Worm (Caenorhabditis elegans) whole organism, L3 larva: Measurements from ENCODE around the gene C08B6.2.

Source experiments
- ama-1 ChIP-seq: fragments of 150-350 bp; optimal IDR thresholded peaks from 2 replicates; lab custom pipeline; 2018
- elt-1 ChIP-seq: fragments of 150-350 bp; optimal IDR thresholded peaks from 2 replicates; lab custom pipeline; 2014; ENCODE audit warnings: missing biosample characterization, missing genetic modification characterization
- elt-2 ChIP-seq: sonication (generic microtip); optimal IDR thresholded peaks from 2 replicates; lab custom pipeline; 2016; ENCODE audit warnings: missing genetic modification reagents, mild to moderate bottlenecking, missing genetic modification characterization, missing compliant biosample characterization
- fkh-10 ChIP-seq: sonication (generic microtip); optimal IDR thresholded peaks from 2 replicates; lab custom pipeline; 2017; ENCODE audit warnings: missing biosample characterization, missing genetic modification reagents, missing genetic modification characterization
- fos-1 ChIP-seq: fragments of 150-350 bp; optimal IDR thresholded peaks from 2 replicates; lab custom pipeline; 2014; ENCODE audit warnings: missing biosample characterization, missing genetic modification characterization
- hmg-11 ChIP-seq: sonication (generic microtip); optimal IDR thresholded peaks from 2 replicates; lab custom pipeline; 2016; ENCODE audit warnings: missing genetic modification characterization, missing compliant biosample characterization
- jun-1 ChIP-seq: fragments of 150-350 bp; optimal IDR thresholded peaks from 2 replicates; lab custom pipeline; 2014; ENCODE audit warnings: missing biosample characterization, missing genetic modification reagents, missing genetic modification characterization
- lin-39 ChIP-seq: fragments of 150-350 bp; optimal IDR thresholded peaks from 2 replicates; lab custom pipeline; 2018; ENCODE audit warnings: missing biosample characterization, missing genetic modification reagents, missing genetic modification characterization
- nfya-1 ChIP-seq: sonication (generic microtip); optimal IDR thresholded peaks from 2 replicates; lab custom pipeline; 2017; ENCODE audit warnings: missing genetic modification characterization, mild to moderate bottlenecking, missing compliant biosample characterization, antibody characterized with exemption, moderate library complexity; ENCODE audit not compliant: insufficient read depth
- nhr-28 ChIP-seq: fragments of 150-350 bp; optimal IDR thresholded peaks from 2 replicates; lab custom pipeline; 2014; ENCODE audit warnings: missing biosample characterization, missing genetic modification characterization
- nhr-77 ChIP-seq: fragments of 150-350 bp; optimal IDR thresholded peaks from 2 replicates; lab custom pipeline; 2014; ENCODE audit warnings: missing biosample characterization, missing genetic modification characterization
- pqm-1 ChIP-seq: fragments of 150-350 bp; optimal IDR thresholded peaks from 2 replicates; lab custom pipeline; 2017; ENCODE audit warnings: missing biosample characterization, missing genetic modification characterization, inconsistent platforms
- unc-62 ChIP-seq: fragments of 150-350 bp; sonication (generic microtip); optimal IDR thresholded peaks from 4 replicates; lab custom pipeline; 2014; ENCODE audit warnings: missing biosample characterization, missing genetic modification reagents, missing genetic modification characterization
- ztf-4 ChIP-seq: fragments of 150-350 bp; optimal IDR thresholded peaks from 2 replicates; lab custom pipeline; 2014; ENCODE audit warnings: missing biosample characterization, missing genetic modification characterization

DNA sequence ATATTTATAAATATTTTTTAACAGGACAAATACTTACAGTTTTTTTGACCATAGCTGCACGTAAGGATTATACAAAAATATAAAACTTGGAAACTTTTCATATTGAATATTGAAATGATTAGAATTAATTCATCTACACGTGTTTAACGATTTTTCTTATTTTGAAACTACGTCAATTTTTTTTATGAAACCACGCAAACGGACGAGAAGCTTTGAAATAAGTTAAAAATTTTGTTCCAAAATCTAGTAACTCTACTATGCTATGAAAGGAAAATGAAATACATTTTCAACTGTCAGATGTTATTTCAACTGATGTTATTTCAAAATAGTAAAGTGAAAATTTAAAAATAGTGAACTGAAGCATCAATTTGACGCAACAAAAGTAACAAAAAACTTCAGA is 31.7 kb upstream of the C08B6.2 start, which contains the start of gene F57A8.6:
- no peak for TF ChIP-seq elt-1 (tag; lab: Kevin White, UChicago)
- no peak for TF ChIP-seq unc-62 (GFP tag; lab: Kevin White, UChicago)
- no peak for TF ChIP-seq hmg-11
- TF ChIP-seq jun-1 (tag; lab: Kevin White, UChicago): no peak
- no peak for TF ChIP-seq lin-39 (tag; lab: Kevin White, UChicago)
- TF ChIP-seq nhr-77 (tag; lab: Kevin White, UChicago): no peak
- no peak for TF ChIP-seq nhr-28 (tag; lab: Kevin White, UChicago)
- TF ChIP-seq nfya-1: no peak
- no peak for TF ChIP-seq fos-1
- TF ChIP-seq pqm-1 (tag; lab: Kevin White, UChicago): no peak
- TF ChIP-seq ama-1 (lab: Kevin White, UChicago): no peak
- no peak for TF ChIP-seq ztf-4 (tag; lab: Kevin White, UChicago)
- TF ChIP-seq fkh-10 (GFP tag; lab: Kevin White, UChicago): no peak
- TF ChIP-seq elt-2 (tag; lab: Kevin White, UChicago): no peak
